Worm (Caenorhabditis elegans): ENCODE results near the gene ZK287.1.

- no peak for TF ChIP-seq ama-1 (optimal IDR thresholded peaks at IDR 0.05)
- no peak for TF ChIP-seq flt-1 (GFP tag; IDR thresholded peaks at IDR 0.05)
- TF ChIP-seq ceh-36 (tag; optimal IDR thresholded peaks at IDR 0.05) = no peak
- TF ChIP-seq hmg-4 (GFP tag; optimal IDR thresholded peaks at IDR 0.05) = no peak
- no peak for TF ChIP-seq tbx-37 (GFP tag; conservative IDR thresholded peaks at IDR 0.05)
- no peak for TF ChIP-seq ceh-13 (GFP tag; optimal IDR thresholded peaks at IDR 0.05)
- TF ChIP-seq sea-1 (GFP tag; conservative IDR thresholded peaks at IDR 0.05) = no peak
- TF ChIP-seq pes-1 (GFP tag; IDR thresholded peaks at IDR 0.05) = no peak
- no peak for TF ChIP-seq tbx-11 (GFP tag; IDR thresholded peaks at IDR 0.05)
- TF ChIP-seq tra-4 (tag; optimal IDR thresholded peaks at IDR 0.05) = no peak
- TF ChIP-seq hmbx-1 (tag; optimal IDR thresholded peaks at IDR 0.05) = no peak
Measured at ce11 chrV:9706592-9706991, 40.1 kb downstream of the ZK287.1 start.
